Fruit fly (Drosophila melanogaster) whole organism, pupa: ENCODE results near the gene Jon74E.

Experiments used
- CG10348 ChIP-seq: fragments of 200-800 bp; sonication (Bioruptor generic); IDR thresholded peaks from 2 replicates; pipeline ENCODE4 v1.3.6; 2022; ENCODE audit warnings: missing biosample characterization, missing genetic modification characterization
- CG13204 ChIP-seq: fragments of 200-800 bp; sonication (Bioruptor generic); optimal IDR thresholded peaks from 2 replicates; lab custom pipeline; 2018; ENCODE audit warnings: missing biosample characterization, mild to moderate bottlenecking, missing genetic modification characterization, moderate library complexity
- CG14655 ChIP-seq: fragments of 200-800 bp; sonication (Bioruptor generic); optimal IDR thresholded peaks from 3 replicates; lab custom pipeline; 2017; ENCODE audit warnings: mild to moderate bottlenecking, missing biosample characterization, missing genetic modification reagents, missing genetic modification characterization
- CG15710 ChIP-seq: fragments of 200-800 bp; sonication (Bioruptor generic); optimal IDR thresholded peaks from 2 replicates; lab custom pipeline; 2018; ENCODE audit warnings: missing biosample characterization, mild to moderate bottlenecking, missing genetic modification characterization, moderate library complexity
- CG32121 ChIP-seq: fragments of 200-800 bp; sonication (Bioruptor generic); IDR thresholded peaks from 2 replicates; pipeline ENCODE4 v1.3.6; 2022; ENCODE audit warnings: missing biosample characterization, missing genetic modification characterization
- CG34367 ChIP-seq: fragments of 200-800 bp; sonication (Bioruptor generic); optimal IDR thresholded peaks from 2 replicates; lab custom pipeline; 2018; ENCODE audit warnings: missing biosample characterization, mild to moderate bottlenecking, missing genetic modification characterization
- CG4496 ChIP-seq: fragments of 200-800 bp; sonication (Bioruptor generic); IDR thresholded peaks from 3 replicates; pipeline ENCODE4 v1.3.6; 2022; ENCODE audit warnings: missing biosample characterization, missing genetic modification characterization
- CG8301 ChIP-seq: fragments of 200-800 bp; sonication (Bioruptor generic); optimal IDR thresholded peaks from 2 replicates; lab custom pipeline; 2018; ENCODE audit warnings: missing biosample characterization, mild to moderate bottlenecking, missing genetic modification characterization
- CG9948 ChIP-seq: fragments of 200-800 bp; sonication (Bioruptor generic); optimal IDR thresholded peaks from 2 replicates; lab custom pipeline; 2018; ENCODE audit warnings: missing biosample characterization, mild to moderate bottlenecking, missing genetic modification characterization, moderate library complexity
- EcR ChIP-seq: fragments of 200-800 bp; sonication (Bioruptor generic); optimal IDR thresholded peaks from 3 replicates; lab custom pipeline; 2019; ENCODE audit warnings: missing biosample characterization, missing genetic modification characterization, mild to moderate bottlenecking, moderate library complexity, missing genetic modification reagents
- Snoo ChIP-seq: fragments of 200-800 bp; sonication (Bioruptor generic); optimal IDR thresholded peaks from 3 replicates; lab custom pipeline; 2017; ENCODE audit warnings: missing biosample characterization, mild to moderate bottlenecking, missing genetic modification characterization, inconsistent platforms
- gl ChIP-seq: fragments of 200-800 bp; sonication (Bioruptor generic); optimal IDR thresholded peaks from 2 replicates; lab custom pipeline; 2018; ENCODE audit warnings: missing biosample characterization, mild to moderate bottlenecking, missing genetic modification characterization

DNA sequence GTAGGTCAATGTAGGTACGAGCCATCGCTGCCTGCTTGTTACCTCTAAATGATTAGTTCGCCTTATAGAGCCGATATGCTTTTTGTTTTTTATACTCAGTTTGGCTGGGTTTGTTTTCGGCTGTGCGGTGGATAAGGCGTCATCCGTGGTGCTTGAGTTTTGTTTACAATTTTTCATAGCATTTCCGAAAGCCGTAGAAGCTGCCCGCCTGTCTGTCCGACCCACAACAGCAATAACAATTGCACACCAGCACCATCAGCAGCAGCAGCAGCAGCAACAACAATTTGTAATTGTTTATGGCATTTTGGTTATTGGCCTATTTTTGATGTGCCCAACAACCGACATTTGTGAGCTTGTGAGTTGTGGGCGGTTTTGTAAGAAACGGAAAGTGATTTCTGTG, 19.8 kb upstream of the Jon74E start:
- TF ChIP-seq CG8301 (tag; lab: Kevin White, UChicago) (no peak), CG13204 (GFP tag; lab: Kevin White, UChicago) (no peak), CG10348 (GFP tag; lab: Robert Waterston, UW) (no peak), CG9948 (tag; lab: Kevin White, UChicago) (no peak), EcR (GFP tag; lab: Kevin White, UChicago) (no peak), CG14655 (no peak), CG15710 (tag; lab: Kevin White, UChicago) (no peak), CG32121 (GFP tag; lab: Robert Waterston, UW) (no peak), CG4496 (GFP tag; lab: Robert Waterston, UW) (no peak), Snoo (tag; lab: Kevin White, UChicago) (no peak), gl (tag; lab: Kevin White, UChicago) (no peak), CG34367 (tag; lab: Kevin White, UChicago) (no peak)
